Worm (Caenorhabditis elegans) whole organism, L4 larva: ENCODE data around the gene F59E11.7.

Experiments used
- T26A8.4 ChIP-seq: fragments of 200-800 bp; sonication (Bioruptor generic); IDR thresholded peaks from 2 replicates; pipeline ENCODE4 v1.3.6; 2022; ENCODE audit warnings: missing genetic modification characterization, missing compliant biosample characterization
- ces-1 ChIP-seq: fragments of 150-350 bp; sonication (generic microtip); optimal IDR thresholded peaks from 4 replicates; lab custom pipeline; 2014; ENCODE audit warnings: missing biosample characterization, missing genetic modification reagents, missing genetic modification characterization
- cey-2 ChIP-seq: sonication (generic microtip); optimal IDR thresholded peaks from 3 replicates; lab custom pipeline; 2017; ENCODE audit warnings: missing genetic modification characterization, mild to moderate bottlenecking, missing compliant biosample characterization, antibody characterized with exemption, borderline replicate concordance; ENCODE audit not compliant: insufficient read depth
- fos-1 ChIP-seq: fragments of 150-350 bp; optimal IDR thresholded peaks from 2 replicates; lab custom pipeline; 2014; ENCODE audit warnings: missing biosample characterization, missing genetic modification characterization
- lin-15B ChIP-seq: fragments of 150-350 bp; sonication (generic microtip); optimal IDR thresholded peaks from 3 replicates; lab custom pipeline; 2014; ENCODE audit warnings: missing biosample characterization, missing genetic modification characterization
- nhr-237 ChIP-seq: sonication (generic microtip); optimal IDR thresholded peaks from 2 replicates; lab custom pipeline; 2017; ENCODE audit warnings: missing biosample characterization, missing genetic modification characterization
- nhr-77 ChIP-seq: fragments of 150-350 bp; optimal IDR thresholded peaks from 2 replicates; lab custom pipeline; 2014; ENCODE audit warnings: missing biosample characterization, missing genetic modification characterization
- snpc-4 ChIP-seq: fragments of 150-350 bp; optimal IDR thresholded peaks from 2 replicates; lab custom pipeline; 2014; ENCODE audit warnings: missing biosample characterization, missing genetic modification characterization

- TF ChIP-seq ces-1 (GFP tag; lab: Kevin White, UChicago) (no peak), lin-15B (tag; lab: Kevin White, UChicago) (no peak), nhr-77 (no peak), cey-2 (tag; lab: Kevin White, UChicago) (no peak), fos-1 (tag; lab: Kevin White, UChicago) (no peak), nhr-237 (tag; lab: Kevin White, UChicago) (no peak), T26A8.4 (no peak), snpc-4 (tag; lab: Kevin White, UChicago) (no peak)
Measured at ce11 chrV:8977895-8978294, 12.1 kb upstream of the F59E11.7 start.
